Fruit fly (Drosophila melanogaster) whole organism, embryonic: ENCODE data around the gene AstA-R1.

Experiments used
- Abd-B ChIP-seq: fragments of 200-800 bp; sonication (Bioruptor generic); optimal IDR thresholded peaks from 2 replicates; lab custom pipeline; 2018; ENCODE audit warnings: missing biosample characterization, mild to moderate bottlenecking, missing genetic modification characterization, moderate library complexity
- Blimp-1 ChIP-seq: fragments of 200-800 bp; sonication (Bioruptor generic); optimal IDR thresholded peaks from 3 replicates; lab custom pipeline; 2018; ENCODE audit warnings: missing biosample characterization, missing genetic modification characterization, mild to moderate bottlenecking, moderate library complexity, missing genetic modification reagents
- CG10366 ChIP-seq: fragments of 200-800 bp; sonication (Bioruptor generic); IDR thresholded peaks from 2 replicates; pipeline ENCODE4 v1.3.6; 2022; ENCODE audit warnings: missing biosample characterization, missing genetic modification characterization
- CG11085 ChIP-seq: fragments of 200-800 bp; sonication (Bioruptor generic); IDR thresholded peaks from 2 replicates; pipeline ENCODE4 v1.3.6; 2022; ENCODE audit warnings: missing biosample characterization, missing genetic modification characterization
- CG11247 ChIP-seq: fragments of 200-800 bp; sonication (Bioruptor generic); IDR thresholded peaks from 2 replicates; pipeline ENCODE4 v1.3.6; 2022; ENCODE audit warnings: missing biosample characterization, missing genetic modification characterization
- CG11398 ChIP-seq: fragments of 200-800 bp; sonication (Bioruptor generic); optimal IDR thresholded peaks from 2 replicates; lab custom pipeline; 2016; ENCODE audit warnings: missing biosample characterization, missing genetic modification characterization
- CG1233 ChIP-seq: fragments of 200-800 bp; sonication (Bioruptor generic); optimal IDR thresholded peaks from 4 replicates; lab custom pipeline; 2018; ENCODE audit warnings: missing biosample characterization, mild to moderate bottlenecking, missing genetic modification characterization
- CG14667 ChIP-seq: fragments of 200-800 bp; sonication (Bioruptor generic); IDR thresholded peaks from 2 replicates; pipeline ENCODE4 v1.3.6; 2022; ENCODE audit warnings: missing biosample characterization, missing genetic modification characterization
- CG14710 ChIP-seq: fragments of 200-800 bp; sonication (Bioruptor generic); optimal IDR thresholded peaks from 3 replicates; lab custom pipeline; 2019; ENCODE audit warnings: missing biosample characterization, mild to moderate bottlenecking, missing genetic modification characterization, moderate library complexity
- CG1603 ChIP-seq: fragments of 200-800 bp; sonication (Bioruptor generic); optimal IDR thresholded peaks from 2 replicates; lab custom pipeline; 2019; ENCODE audit warnings: missing biosample characterization, mild to moderate bottlenecking, missing genetic modification characterization, moderate library complexity
- CG17385 ChIP-seq: fragments of 200-800 bp; sonication (Bioruptor generic); optimal IDR thresholded peaks from 3 replicates; lab custom pipeline; 2018; ENCODE audit warnings: missing biosample characterization, mild to moderate bottlenecking, missing genetic modification characterization
- CG18262 ChIP-seq: fragments of 200-800 bp; optimal IDR thresholded peaks from 3 replicates; lab custom pipeline; 2019; ENCODE audit warnings: missing biosample characterization, mild to moderate bottlenecking, missing genetic modification characterization, moderate library complexity
- CG31441 ChIP-seq: fragments of 200-800 bp; sonication (Bioruptor generic); IDR thresholded peaks from 2 replicates; pipeline ENCODE4 v1.3.6; 2022; ENCODE audit warnings: missing biosample characterization, missing genetic modification characterization
- CG33213 ChIP-seq: fragments of 200-800 bp; sonication (Bioruptor generic); optimal IDR thresholded peaks from 3 replicates; lab custom pipeline; 2016; ENCODE audit warnings: missing biosample characterization, missing genetic modification characterization
- CG34422 ChIP-seq: fragments of 200-800 bp; sonication (Bioruptor generic); IDR thresholded peaks from 3 replicates; pipeline ENCODE4 v1.3.6; 2022; ENCODE audit warnings: missing biosample characterization, missing genetic modification characterization
- CG4820 ChIP-seq: fragments of 200-800 bp; sonication (Bioruptor generic); optimal IDR thresholded peaks from 3 replicates; lab custom pipeline; 2016; ENCODE audit warnings: missing biosample characterization, missing genetic modification characterization
- CG6854 ChIP-seq: fragments of 200-800 bp; sonication (Bioruptor generic); optimal IDR thresholded peaks from 3 replicates; lab custom pipeline; 2017; ENCODE audit warnings: missing biosample characterization, mild to moderate bottlenecking, missing genetic modification characterization
- CG7745 ChIP-seq: fragments of 200-800 bp; sonication (Bioruptor generic); optimal IDR thresholded peaks from 2 replicates; lab custom pipeline; 2018; ENCODE audit warnings: missing biosample characterization, mild to moderate bottlenecking, missing genetic modification characterization, moderate library complexity
- Chrac-16 ChIP-seq: fragments of 200-800 bp; sonication (Bioruptor generic); optimal IDR thresholded peaks from 3 replicates; lab custom pipeline; 2016; ENCODE audit warnings: missing biosample characterization, missing genetic modification characterization
- Dek ChIP-seq: fragments of 200-800 bp; sonication (Bioruptor generic); optimal IDR thresholded peaks from 3 replicates; lab custom pipeline; 2019; ENCODE audit warnings: missing biosample characterization, mild to moderate bottlenecking, missing genetic modification characterization, moderate library complexity
- E2f2 ChIP-seq: fragments of 200-800 bp; sonication (Bioruptor generic); IDR thresholded peaks from 2 replicates; pipeline ENCODE4 v1.3.6; 2022; ENCODE audit warnings: missing biosample characterization, missing genetic modification characterization
- HLHmδ ChIP-seq: fragments of 200-800 bp; sonication (Bioruptor generic); optimal IDR thresholded peaks from 2 replicates; lab custom pipeline; 2018; ENCODE audit warnings: missing biosample characterization, mild to moderate bottlenecking, missing genetic modification characterization, moderate library complexity
- Hmr ChIP-seq: fragments of 200-800 bp; sonication (Bioruptor generic); optimal IDR thresholded peaks from 3 replicates; lab custom pipeline; 2017; ENCODE audit warnings: mild to moderate bottlenecking, missing biosample characterization, missing genetic modification reagents, missing genetic modification characterization
- MESR4 ChIP-seq: fragments of 200-800 bp; sonication (Bioruptor generic); optimal IDR thresholded peaks from 2 replicates; lab custom pipeline; 2018; ENCODE audit warnings: missing biosample characterization, mild to moderate bottlenecking, missing genetic modification characterization, moderate library complexity
- TFAM ChIP-seq: fragments of 200-800 bp; sonication (Bioruptor generic); optimal IDR thresholded peaks from 2 replicates; lab custom pipeline; 2017; ENCODE audit warnings: missing biosample characterization, missing genetic modification characterization, inconsistent platforms
- al ChIP-seq: fragments of 200-800 bp; sonication (Bioruptor generic); IDR thresholded peaks from 2 replicates; pipeline ENCODE4 v1.3.6; 2022; ENCODE audit warnings: missing biosample characterization, missing genetic modification characterization
- ash1 ChIP-seq: fragments of 200-800 bp; sonication (Bioruptor generic); optimal IDR thresholded peaks from 2 replicates; lab custom pipeline; 2018; ENCODE audit warnings: missing biosample characterization, mild to moderate bottlenecking, missing genetic modification characterization
- bcd ChIP-seq: fragments of 200-800 bp; sonication (Bioruptor generic); optimal IDR thresholded peaks from 2 replicates; lab custom pipeline; 2017; ENCODE audit warnings: missing biosample characterization, mild to moderate bottlenecking, missing genetic modification characterization
- br ChIP-seq: fragments of >200 bp; optimal IDR thresholded peaks from 2 replicates; lab custom pipeline; 2017
- btn ChIP-seq: fragments of 200-800 bp; sonication (Bioruptor generic); optimal IDR thresholded peaks from 2 replicates; lab custom pipeline; 2016; ENCODE audit warnings: missing biosample characterization, missing genetic modification characterization
- ewg ChIP-seq: fragments of 200-800 bp; sonication (Bioruptor generic); optimal IDR thresholded peaks from 3 replicates; lab custom pipeline; 2017; ENCODE audit warnings: mild to moderate bottlenecking, missing biosample characterization, missing genetic modification reagents, missing genetic modification characterization
- fd3F ChIP-seq: fragments of 200-800 bp; sonication (Bioruptor generic); optimal IDR thresholded peaks from 2 replicates; lab custom pipeline; 2018; ENCODE audit warnings: missing biosample characterization, mild to moderate bottlenecking, missing genetic modification characterization, moderate library complexity
- fd64A ChIP-seq: fragments of 200-800 bp; sonication (Bioruptor generic); optimal IDR thresholded peaks from 3 replicates; lab custom pipeline; 2018; ENCODE audit warnings: missing biosample characterization, mild to moderate bottlenecking, missing genetic modification characterization
- gce ChIP-seq: fragments of 200-800 bp; sonication (Bioruptor generic); IDR thresholded peaks from 3 replicates; pipeline ENCODE4 v1.3.6; 2022; ENCODE audit warnings: missing biosample characterization, missing genetic modification characterization
- gcm2 ChIP-seq: fragments of 200-800 bp; sonication (Bioruptor generic); optimal IDR thresholded peaks from 2 replicates; lab custom pipeline; 2016; ENCODE audit warnings: missing biosample characterization, missing genetic modification characterization
- hkb ChIP-seq, 2 experiments: fragments of 200-800 bp in 1 of 2; fragments of >200 bp in 1 of 2; sonication (Bioruptor generic) in 1 of 2; IDR thresholded peaks in 1 of 2; optimal IDR thresholded peaks in 1 of 2; 2 replicates each; pipeline versions ENCODE4 v1.3.6 to Lab custom; 2017 to 2022; ENCODE audit warnings: missing biosample characterization in 1 of 2, missing genetic modification characterization in 1 of 2
- ind ChIP-seq: fragments of 200-800 bp; sonication (Bioruptor generic); optimal IDR thresholded peaks from 3 replicates; lab custom pipeline; 2016; ENCODE audit warnings: missing biosample characterization, missing genetic modification characterization
- kah ChIP-seq: fragments of 200-800 bp; sonication (Bioruptor generic); optimal IDR thresholded peaks from 2 replicates; lab custom pipeline; 2018; ENCODE audit warnings: missing biosample characterization, mild to moderate bottlenecking, missing genetic modification characterization
- lov ChIP-seq, 2 experiments: fragments of 200-800 bp in 1 of 2; fragments of >200 bp in 1 of 2; sonication (Bioruptor generic) in 1 of 2; IDR thresholded peaks in 1 of 2; optimal IDR thresholded peaks in 1 of 2; 2 replicates in 1 of 2; 3 replicates in 1 of 2; pipeline versions ENCODE4 v1.3.6 to Lab custom; 2017 to 2022; ENCODE audit warnings: missing biosample characterization in 1 of 2, missing genetic modification characterization in 1 of 2
- mirr ChIP-seq: fragments of 200-800 bp; sonication (Bioruptor generic); optimal IDR thresholded peaks from 3 replicates; lab custom pipeline; 2018; ENCODE audit warnings: missing biosample characterization, mild to moderate bottlenecking, missing genetic modification characterization
- nerfin-2 ChIP-seq: fragments of 200-800 bp; sonication (Bioruptor generic); IDR thresholded peaks from 2 replicates; pipeline ENCODE4 v1.3.6; 2022; ENCODE audit warnings: missing biosample characterization, missing genetic modification characterization; ENCODE audit not compliant: partially characterized antibody
- nom ChIP-seq: fragments of 200-800 bp; sonication (Bioruptor generic); optimal IDR thresholded peaks from 2 replicates; lab custom pipeline; 2017; ENCODE audit warnings: missing biosample characterization, missing genetic modification characterization, mild to moderate bottlenecking, moderate library complexity, missing genetic modification reagents
- onecut ChIP-seq: fragments of 200-800 bp; sonication (Bioruptor generic); IDR thresholded peaks from 2 replicates; pipeline ENCODE4 v1.3.6; 2022; ENCODE audit warnings: missing biosample characterization, missing genetic modification characterization
- p53 ChIP-seq: fragments of 200-800 bp; sonication (Bioruptor generic); optimal IDR thresholded peaks from 2 replicates; lab custom pipeline; 2016; ENCODE audit warnings: missing biosample characterization, missing genetic modification characterization
- peb ChIP-seq: fragments of 200-800 bp; sonication (Bioruptor generic); IDR thresholded peaks from 2 replicates; pipeline ENCODE4 v1.3.6; 2022; ENCODE audit warnings: missing biosample characterization, missing genetic modification characterization
- pzg ChIP-seq: fragments of 200-800 bp; sonication (Bioruptor generic); optimal IDR thresholded peaks from 3 replicates; lab custom pipeline; 2018; ENCODE audit warnings: missing biosample characterization, mild to moderate bottlenecking, missing genetic modification characterization, moderate library complexity
- repo ChIP-seq: fragments of 200-800 bp; sonication (Bioruptor generic); optimal IDR thresholded peaks from 2 replicates; lab custom pipeline; 2016; ENCODE audit warnings: missing biosample characterization, missing genetic modification characterization
- rib ChIP-seq: fragments of 200-800 bp; sonication (Bioruptor generic); IDR thresholded peaks from 2 replicates; pipeline ENCODE4 v1.3.6; 2022; ENCODE audit warnings: missing biosample characterization, missing genetic modification characterization
- slbo ChIP-seq: fragments of 200-800 bp; sonication (Bioruptor generic); IDR thresholded peaks from 2 replicates; pipeline ENCODE4 v1.3.6; 2022; ENCODE audit warnings: missing biosample characterization, missing genetic modification characterization
- sob ChIP-seq: fragments of 200-800 bp; sonication (Bioruptor generic); IDR thresholded peaks from 2 replicates; pipeline ENCODE4 v1.3.6; 2022; ENCODE audit warnings: missing biosample characterization, missing genetic modification characterization
- wdn ChIP-seq: fragments of 200-800 bp; sonication (Bioruptor generic); IDR thresholded peaks from 2 replicates; pipeline ENCODE4 v1.3.6; 2022; ENCODE audit warnings: missing biosample characterization, missing genetic modification characterization

Gene AstA-R1

dm6 chrX:3704204-3704660 is 129.9 kb downstream of the AstA-R1 start (continued):
- no peak for TF ChIP-seq CG7745 (tag; lab: Kevin White, UChicago)
- no peak for TF ChIP-seq ash1 (GFP tag; lab: Kevin White, UChicago)
- TF ChIP-seq CG4820 (GFP tag; lab: Kevin White, UChicago), result no peak
- no peak for TF ChIP-seq repo
- TF ChIP-seq al (GFP tag; lab: Robert Waterston, UW), result no peak
- no peak for TF ChIP-seq ewg (GFP tag; lab: Kevin White, UChicago)
- TF ChIP-seq CG1233 (GFP tag; lab: Kevin White, UChicago), result peak; percentile 24
- TF ChIP-seq MESR4, result no peak
- peak; percentile 26; the same call in 1 of the 2 replicates for TF ChIP-seq CG31441 (GFP tag; lab: Robert Waterston, UW)
- TF ChIP-seq CG33213 (GFP tag; lab: Kevin White, UChicago), result no peak
- no peak for TF ChIP-seq kah (GFP tag; lab: Kevin White, UChicago)
- TF ChIP-seq pzg, result no peak
- TF ChIP-seq peb (GFP tag; lab: Robert Waterston, UW), result no peak
- TF ChIP-seq CG11247 (GFP tag; lab: Robert Waterston, UW), result no peak
- no peak for TF ChIP-seq CG6854
- no peak for TF ChIP-seq ind (GFP tag; lab: Kevin White, UChicago)
- TF ChIP-seq onecut, result peak; percentile 9; the same call in 1 of the 2 replicates
- no peak for TF ChIP-seq CG18262 (tag; lab: Kevin White, UChicago)
- peak; percentile 27 for TF ChIP-seq CG14710 (tag; lab: Kevin White, UChicago)
- TF ChIP-seq gcm2, result no peak
- no peak for TF ChIP-seq Chrac-16 (GFP tag; lab: Kevin White, UChicago)
- no peak for TF ChIP-seq slbo (GFP tag; lab: Robert Waterston, UW)
- no peak for TF ChIP-seq rib (GFP tag; lab: Robert Waterston, UW)
- no peak for TF ChIP-seq hkb (optimal IDR thresholded peaks at IDR 0.05; lab: Kevin White, UChicago)
- no peak for TF ChIP-seq hkb (GFP tag; IDR thresholded peaks at IDR 0.05; lab: Robert Waterston, UW)
- no peak for TF ChIP-seq fd64A
- TF ChIP-seq Abd-B (GFP tag; lab: Kevin White, UChicago), result no peak
- no peak for TF ChIP-seq TFAM (GFP tag; lab: Kevin White, UChicago)
- TF ChIP-seq CG17385, result peak; percentile 21
- no peak for TF ChIP-seq CG1603 (tag; lab: Kevin White, UChicago)
- no peak for TF ChIP-seq CG10366 (GFP tag; lab: Robert Waterston, UW)
- TF ChIP-seq sob (GFP tag; lab: Robert Waterston, UW), result no peak
- TF ChIP-seq Hmr (GFP tag; lab: Kevin White, UChicago), result no peak
- TF ChIP-seq nom, result peak; percentile 76
- TF ChIP-seq p53, result no peak
- TF ChIP-seq E2f2 (GFP tag; lab: Robert Waterston, UW), result peak; percentile 30; the same call in 1 of the 2 replicates
- peak; percentile 19 for TF ChIP-seq Blimp-1 (GFP tag; lab: Kevin White, UChicago)
- no peak for TF ChIP-seq Dek (tag; lab: Kevin White, UChicago)
- TF ChIP-seq CG11398 (GFP tag; lab: Kevin White, UChicago), result no peak
- no peak for TF ChIP-seq CG14667 (GFP tag; lab: Robert Waterston, UW)
- TF ChIP-seq gce (GFP tag; lab: Robert Waterston, UW), result no peak
- no peak for TF ChIP-seq CG11085 (GFP tag; lab: Robert Waterston, UW)
- TF ChIP-seq fd3F (GFP tag; lab: Kevin White, UChicago), result no peak
- no peak for TF ChIP-seq mirr (GFP tag; lab: Kevin White, UChicago)
- no peak for TF ChIP-seq bcd
- no peak for TF ChIP-seq lov (optimal IDR thresholded peaks at IDR 0.05; lab: Kevin White, UChicago)
- TF ChIP-seq lov (GFP tag; IDR thresholded peaks at IDR 0.05; lab: Robert Waterston, UW), result no peak
- no peak for TF ChIP-seq HLHmδ (GFP tag; lab: Kevin White, UChicago)
- no peak for TF ChIP-seq btn (GFP tag; lab: Kevin White, UChicago)
- TF ChIP-seq CG34422 (GFP tag; lab: Robert Waterston, UW), result no peak
- no peak for TF ChIP-seq br (lab: Kevin White, UChicago)
- TF ChIP-seq wdn (GFP tag; lab: Robert Waterston, UW), result no peak
- TF ChIP-seq nerfin-2 (GFP tag; lab: Robert Waterston, UW), result peak; percentile 36; the same call in 1 of the 2 replicates
